Fruit fly (Drosophila melanogaster) whole organism, pupa: Measurements from ENCODE around the gene gish.

ENCODE experiments used
- CG10348 ChIP-seq: fragments of 200-800 bp; sonication (Bioruptor generic); IDR thresholded peaks from 2 replicates; pipeline ENCODE4 v1.3.6; 2022; ENCODE audit warnings: missing biosample characterization, missing genetic modification characterization
- CG13204 ChIP-seq: fragments of 200-800 bp; sonication (Bioruptor generic); optimal IDR thresholded peaks from 2 replicates; lab custom pipeline; 2018; ENCODE audit warnings: missing biosample characterization, mild to moderate bottlenecking, missing genetic modification characterization, moderate library complexity
- CG14655 ChIP-seq: fragments of 200-800 bp; sonication (Bioruptor generic); optimal IDR thresholded peaks from 3 replicates; lab custom pipeline; 2017; ENCODE audit warnings: mild to moderate bottlenecking, missing biosample characterization, missing genetic modification reagents, missing genetic modification characterization
- CG15710 ChIP-seq: fragments of 200-800 bp; sonication (Bioruptor generic); optimal IDR thresholded peaks from 2 replicates; lab custom pipeline; 2018; ENCODE audit warnings: missing biosample characterization, mild to moderate bottlenecking, missing genetic modification characterization, moderate library complexity
- CG17806 ChIP-seq: fragments of 200-800 bp; sonication (Bioruptor generic); optimal IDR thresholded peaks from 2 replicates; lab custom pipeline; 2018; ENCODE audit warnings: missing biosample characterization, mild to moderate bottlenecking, missing genetic modification characterization, moderate library complexity
- CG32121 ChIP-seq: fragments of 200-800 bp; sonication (Bioruptor generic); IDR thresholded peaks from 2 replicates; pipeline ENCODE4 v1.3.6; 2022; ENCODE audit warnings: missing biosample characterization, missing genetic modification characterization
- fd96Ca ChIP-seq: fragments of 200-800 bp; sonication (Bioruptor generic); IDR thresholded peaks from 3 replicates; pipeline ENCODE4 v1.3.6; 2022; ENCODE audit warnings: missing biosample characterization, missing genetic modification characterization
- rn ChIP-seq: fragments of 200-800 bp; sonication (Bioruptor generic); IDR thresholded peaks from 2 replicates; pipeline ENCODE4 v1.3.6; 2022; ENCODE audit warnings: missing biosample characterization, missing genetic modification characterization

dm6 chr3R:16284901-16285300 is 12.6 kb downstream of the gish start:
- TF ChIP-seq CG13204 (GFP tag; lab: Kevin White, UChicago): no peak
- TF ChIP-seq CG17806: no peak
- TF ChIP-seq CG10348 (GFP tag; lab: Robert Waterston, UW): no peak
- no peak for TF ChIP-seq CG14655
- no peak for TF ChIP-seq rn (GFP tag; lab: Robert Waterston, UW)
- TF ChIP-seq fd96Ca (GFP tag; lab: Robert Waterston, UW): no peak
- TF ChIP-seq CG15710 (tag; lab: Kevin White, UChicago): no peak
- no peak for TF ChIP-seq CG32121
